Fruit fly (Drosophila melanogaster): ENCODE measurements around the gene Ncoa6.
A peak's percentile ranks its signal among the peaks of the same experiment; 100 is the strongest.

- TF ChIP-seq EcR (GFP tag; optimal IDR thresholded peaks at IDR 0.05) (peak; percentile 89), Pif1A (GFP tag; optimal IDR thresholded peaks at IDR 0.05) (peak; percentile 24), CG12605 (GFP tag; IDR thresholded peaks at IDR 0.05) (peak; percentile 52; the same call in 1 of the 2 replicates), rn (GFP tag; IDR thresholded peaks at IDR 0.05) (no peak), Pif1B (GFP tag; optimal IDR thresholded peaks at IDR 0.05) (peak; percentile 48), CG13204 (GFP tag; optimal IDR thresholded peaks at IDR 0.05) (peak; percentile 18), fd96Ca (GFP tag; IDR thresholded peaks at IDR 0.05) (no peak), D1 (tag; optimal IDR thresholded peaks at IDR 0.05) (peak; percentile 39), CG34367 (tag; optimal IDR thresholded peaks at IDR 0.05) (peak; percentile 76), CG14655 (GFP tag; optimal IDR thresholded peaks at IDR 0.05) (peak; percentile 47)
These were observed 36.6 kb downstream of the Ncoa6 start for dm6 chr2L:5289921-5290320.
